Fruit fly (Drosophila melanogaster) whole organism, embryonic: ENCODE data around the gene CG3625.
A peak's percentile ranks its signal among the peaks of the same experiment; 100 is the strongest.

Experiments
- Atf3 ChIP-seq: fragments of 200-800 bp; sonication (Bioruptor generic); optimal IDR thresholded peaks from 3 replicates; lab custom pipeline; 2016; ENCODE audit warnings: missing biosample characterization, missing genetic modification characterization
- BEAF-32 ChIP-seq: fragments of 200-800 bp; sonication (Bioruptor generic); optimal IDR thresholded peaks from 3 replicates; lab custom pipeline; 2017; ENCODE audit warnings: missing biosample characterization, missing genetic modification characterization, mild to moderate bottlenecking, moderate library complexity, missing genetic modification reagents
- CG10979 ChIP-seq: fragments of 200-800 bp; sonication (Bioruptor generic); optimal IDR thresholded peaks from 2 replicates; lab custom pipeline; 2018; ENCODE audit warnings: missing biosample characterization, mild to moderate bottlenecking, missing genetic modification characterization, moderate library complexity
- CG11696 ChIP-seq: fragments of 200-800 bp; sonication (Bioruptor generic); IDR thresholded peaks from 2 replicates; pipeline ENCODE4 v1.3.6; 2022; ENCODE audit warnings: missing biosample characterization, missing genetic modification characterization
- CG1233 ChIP-seq: fragments of 200-800 bp; sonication (Bioruptor generic); optimal IDR thresholded peaks from 4 replicates; lab custom pipeline; 2018; ENCODE audit warnings: missing biosample characterization, mild to moderate bottlenecking, missing genetic modification characterization
- CG17829 ChIP-seq: fragments of 200-800 bp; optimal IDR thresholded peaks from 2 replicates; lab custom pipeline; 2019; ENCODE audit warnings: missing biosample characterization, mild to moderate bottlenecking, missing genetic modification characterization, moderate library complexity
- CG2712 ChIP-seq: fragments of 200-800 bp; optimal IDR thresholded peaks from 3 replicates; lab custom pipeline; 2019; ENCODE audit warnings: missing biosample characterization, mild to moderate bottlenecking, missing genetic modification characterization, moderate library complexity
- CG3407 ChIP-seq: fragments of 200-800 bp; sonication (Bioruptor generic); optimal IDR thresholded peaks from 2 replicates; lab custom pipeline; 2018; ENCODE audit warnings: missing biosample characterization, mild to moderate bottlenecking, missing genetic modification characterization
- CG34376 ChIP-seq: fragments of 200-800 bp; sonication (Bioruptor generic); optimal IDR thresholded peaks from 2 replicates; lab custom pipeline; 2018; ENCODE audit warnings: missing biosample characterization, mild to moderate bottlenecking, missing genetic modification characterization
- CG3847 ChIP-seq: fragments of 200-800 bp; sonication (Bioruptor generic); IDR thresholded peaks from 2 replicates; pipeline ENCODE4 v1.3.6; 2022; ENCODE audit warnings: missing biosample characterization, missing genetic modification characterization
- CG6254 ChIP-seq: fragments of 200-800 bp; sonication (Bioruptor generic); optimal IDR thresholded peaks from 3 replicates; lab custom pipeline; 2017; ENCODE audit warnings: mild to moderate bottlenecking, missing biosample characterization, missing genetic modification reagents, missing genetic modification characterization
- CG6689 ChIP-seq: fragments of 200-800 bp; sonication (Bioruptor generic); IDR thresholded peaks from 2 replicates; pipeline ENCODE4 v1.3.6; 2022; ENCODE audit warnings: missing biosample characterization, missing genetic modification characterization
- CG8359 ChIP-seq: fragments of 200-800 bp; sonication (Bioruptor generic); optimal IDR thresholded peaks from 2 replicates; lab custom pipeline; 2017; ENCODE audit warnings: missing biosample characterization, mild to moderate bottlenecking, missing genetic modification characterization, borderline replicate concordance
- D ChIP-seq, 2 experiments: fragments of 200-800 bp in 1 of 2; fragments of >200 bp in 1 of 2; sonication (Bioruptor generic) in 1 of 2; optimal IDR thresholded peaks; 2 replicates in 1 of 2; 3 replicates in 1 of 2; lab custom pipeline; 2017; ENCODE audit warnings: mild to moderate bottlenecking in 1 of 2, missing biosample characterization in 1 of 2, missing genetic modification characterization in 1 of 2, missing genetic modification reagents in 1 of 2
- Deaf1 ChIP-seq: fragments of 200-800 bp; optimal IDR thresholded peaks from 3 replicates; lab custom pipeline; 2019; ENCODE audit warnings: missing biosample characterization, mild to moderate bottlenecking, missing genetic modification characterization, moderate library complexity
- Dek ChIP-seq: fragments of 200-800 bp; sonication (Bioruptor generic); optimal IDR thresholded peaks from 3 replicates; lab custom pipeline; 2019; ENCODE audit warnings: missing biosample characterization, mild to moderate bottlenecking, missing genetic modification characterization, moderate library complexity
- GATAe ChIP-seq: fragments of 200-800 bp; sonication (Bioruptor generic); conservative IDR thresholded peaks from 2 replicates; pipeline ENCODE4 v1.3.6; 2022; ENCODE audit warnings: missing biosample characterization, missing genetic modification characterization
- HHEX ChIP-seq: fragments of 200-800 bp; sonication (Bioruptor generic); optimal IDR thresholded peaks from 3 replicates; lab custom pipeline; 2017; ENCODE audit warnings: missing biosample characterization, mild to moderate bottlenecking, missing genetic modification characterization, missing genetic modification reagents
- Hey ChIP-seq: fragments of 200-800 bp; sonication (Bioruptor generic); optimal IDR thresholded peaks from 3 replicates; lab custom pipeline; 2018; ENCODE audit warnings: missing biosample characterization, mild to moderate bottlenecking, missing genetic modification characterization
- Lpt ChIP-seq: fragments of >200 bp; optimal IDR thresholded peaks from 2 replicates; lab custom pipeline; 2018; ENCODE audit warnings: missing biosample characterization, missing genetic modification characterization
- MBD-R2 ChIP-seq: fragments of 200-800 bp; sonication (Bioruptor generic); IDR thresholded peaks from 2 replicates; pipeline ENCODE4 v1.3.6; 2022; ENCODE audit warnings: missing biosample characterization, missing genetic modification characterization
- Mad ChIP-seq: fragments of 200-800 bp; sonication (Bioruptor generic); optimal IDR thresholded peaks from 2 replicates; lab custom pipeline; 2016; ENCODE audit warnings: missing biosample characterization, missing genetic modification characterization
- Med ChIP-seq: fragments of 200-800 bp; sonication (Bioruptor generic); peaks from one replicate; lab custom pipeline; 2016; ENCODE audit warnings: missing biosample characterization, missing genetic modification characterization, mild to moderate bottlenecking, inconsistent platforms, moderate library complexity
- NK7.1 ChIP-seq: fragments of 200-800 bp; sonication (Bioruptor generic); optimal IDR thresholded peaks from 3 replicates; lab custom pipeline; 2016; ENCODE audit warnings: missing biosample characterization, missing genetic modification characterization
- Oli ChIP-seq: fragments of 200-800 bp; sonication (Bioruptor generic); optimal IDR thresholded peaks from 2 replicates; lab custom pipeline; 2018; ENCODE audit warnings: missing biosample characterization, mild to moderate bottlenecking, missing genetic modification characterization, moderate library complexity
- PHDP ChIP-seq: fragments of 200-800 bp; sonication (Bioruptor generic); optimal IDR thresholded peaks from 3 replicates; lab custom pipeline; 2018; ENCODE audit warnings: missing biosample characterization, mild to moderate bottlenecking, missing genetic modification characterization, moderate library complexity
- Ptx1 ChIP-seq: fragments of 200-800 bp; sonication (Bioruptor generic); IDR thresholded peaks from 2 replicates; pipeline ENCODE4 v1.3.6; 2022; ENCODE audit warnings: missing biosample characterization, missing genetic modification characterization
- abd-A ChIP-seq: fragments of 200-800 bp; sonication (Bioruptor generic); optimal IDR thresholded peaks from 3 replicates; lab custom pipeline; 2019; ENCODE audit warnings: missing biosample characterization, mild to moderate bottlenecking, missing genetic modification characterization, moderate library complexity
- caup ChIP-seq: fragments of 200-800 bp; sonication (Bioruptor generic); optimal IDR thresholded peaks from 3 replicates; lab custom pipeline; 2017; ENCODE audit warnings: missing biosample characterization, mild to moderate bottlenecking, missing genetic modification characterization, moderate library complexity; ENCODE audit not compliant: severe bottlenecking
- crol ChIP-seq: fragments of 200-800 bp; sonication (Bioruptor generic); IDR thresholded peaks from 2 replicates; pipeline ENCODE4 v1.3.6; 2022; ENCODE audit warnings: missing biosample characterization, missing genetic modification characterization
- cwo ChIP-seq: fragments of 200-800 bp; sonication (Bioruptor generic); optimal IDR thresholded peaks from 3 replicates; lab custom pipeline; 2017; ENCODE audit warnings: missing biosample characterization, missing genetic modification characterization, mild to moderate bottlenecking, moderate library complexity, missing genetic modification reagents
- en ChIP-seq: fragments of 200-800 bp; sonication (Bioruptor generic); optimal IDR thresholded peaks from 2 replicates; lab custom pipeline; 2016; ENCODE audit warnings: missing biosample characterization, missing genetic modification characterization
- exex ChIP-seq: fragments of 200-800 bp; sonication (Bioruptor generic); optimal IDR thresholded peaks from 4 replicates; lab custom pipeline; 2018; ENCODE audit warnings: missing biosample characterization, mild to moderate bottlenecking, missing genetic modification characterization, moderate library complexity
- fd3F ChIP-seq: fragments of 200-800 bp; sonication (Bioruptor generic); optimal IDR thresholded peaks from 2 replicates; lab custom pipeline; 2018; ENCODE audit warnings: missing biosample characterization, mild to moderate bottlenecking, missing genetic modification characterization, moderate library complexity
- ftz-f1 ChIP-seq: fragments of 200-800 bp; sonication (Bioruptor generic); optimal IDR thresholded peaks from 2 replicates; lab custom pipeline; 2016; ENCODE audit warnings: missing biosample characterization, missing genetic modification characterization
- grn ChIP-seq: fragments of 200-800 bp; sonication (Bioruptor generic); optimal IDR thresholded peaks from 3 replicates; lab custom pipeline; 2017; ENCODE audit warnings: missing biosample characterization, missing genetic modification characterization
- ind ChIP-seq: fragments of 200-800 bp; sonication (Bioruptor generic); optimal IDR thresholded peaks from 3 replicates; lab custom pipeline; 2016; ENCODE audit warnings: missing biosample characterization, missing genetic modification characterization
- ken ChIP-seq: fragments of 200-800 bp; sonication (Bioruptor generic); IDR thresholded peaks from 3 replicates; pipeline ENCODE4 v1.3.6; 2022; ENCODE audit warnings: missing biosample characterization, missing genetic modification characterization
- klu ChIP-seq: fragments of 200-800 bp; sonication (Bioruptor generic); IDR thresholded peaks from 2 replicates; pipeline ENCODE4 v1.3.6; 2022; ENCODE audit warnings: missing biosample characterization, missing genetic modification characterization
- pita ChIP-seq: fragments of 200-800 bp; sonication (Bioruptor generic); optimal IDR thresholded peaks from 2 replicates; lab custom pipeline; 2017; ENCODE audit warnings: missing biosample characterization, mild to moderate bottlenecking, missing genetic modification characterization
- pnt ChIP-seq: fragments of 200-800 bp; sonication (Bioruptor generic); optimal IDR thresholded peaks from 3 replicates; lab custom pipeline; 2016; ENCODE audit warnings: missing biosample characterization, missing genetic modification characterization
- prd ChIP-seq, 3 experiments: fragments of >200 bp in 2 of 3; fragments of 200-800 bp in 1 of 3; sonication (Bioruptor generic) in 1 of 3; optimal IDR thresholded peaks in 2 of 3; IDR thresholded peaks in 1 of 3; 2 replicates in 2 of 3; 3 replicates in 1 of 3; pipeline versions ENCODE4 v1.3.6 to Lab custom; 2017 to 2022; ENCODE audit warnings: missing biosample characterization in 1 of 3, missing genetic modification characterization in 1 of 3
- shn ChIP-seq: fragments of 200-800 bp; sonication (Bioruptor generic); optimal IDR thresholded peaks from 3 replicates; lab custom pipeline; 2016; ENCODE audit warnings: missing biosample characterization, missing genetic modification characterization
- slbo ChIP-seq: fragments of 200-800 bp; sonication (Bioruptor generic); IDR thresholded peaks from 2 replicates; pipeline ENCODE4 v1.3.6; 2022; ENCODE audit warnings: missing biosample characterization, missing genetic modification characterization
- tin ChIP-seq: fragments of 200-800 bp; sonication (Bioruptor generic); optimal IDR thresholded peaks from 3 replicates; lab custom pipeline; 2016; ENCODE audit warnings: missing biosample characterization, missing genetic modification characterization
- tio ChIP-seq: fragments of 200-800 bp; sonication (Bioruptor generic); optimal IDR thresholded peaks from 2 replicates; lab custom pipeline; 2017; ENCODE audit warnings: missing biosample characterization, missing genetic modification characterization, inconsistent platforms
- tup ChIP-seq: fragments of 200-800 bp; sonication (Bioruptor generic); optimal IDR thresholded peaks from 2 replicates; lab custom pipeline; 2016; ENCODE audit warnings: missing biosample characterization, mild to moderate bottlenecking, missing genetic modification characterization, moderate library complexity
- zen ChIP-seq: fragments of 200-800 bp; sonication (Bioruptor generic); optimal IDR thresholded peaks from 3 replicates; lab custom pipeline; 2018; ENCODE audit warnings: missing biosample characterization, mild to moderate bottlenecking, missing genetic modification characterization, moderate library complexity

CG3625 gene

dm6 chr2L:300877-301706, 9.5 kb upstream of the CG3625 start (continued):
- TF ChIP-seq ftz-f1 (GFP tag; lab: Kevin White, UChicago) (peak; percentile 12), CG17829 (no peak), MBD-R2 (GFP tag; lab: Robert Waterston, UW) (no peak), ken (0 out of 3 replicates have a peak, but pooled peaks have one; percentile 7), NK7.1 (no peak), cwo (peak; percentile 47), Med (GFP tag; lab: Kevin White, UChicago) (peak; percentile 71), ind (GFP tag; lab: Kevin White, UChicago) (no peak), D (optimal IDR thresholded peaks at IDR 0.05; lab: Kevin White, UChicago) (no peak), D (GFP tag; optimal IDR thresholded peaks at IDR 0.05; lab: Kevin White, UChicago) (no peak), CG1233 (GFP tag; lab: Kevin White, UChicago) (no peak), PHDP (no peak), HHEX (GFP tag; lab: Kevin White, UChicago) (no peak), Dek (tag; lab: Kevin White, UChicago) (no peak), caup (GFP tag; lab: Kevin White, UChicago) (no peak), GATAe (GFP tag; lab: Robert Waterston, UW) (peak; percentile 32; the same call in 1 of the 2 replicates), CG11696 (GFP tag; lab: Robert Waterston, UW) (peak; percentile 66), klu (GFP tag; lab: Robert Waterston, UW) (no peak), abd-A (tag; lab: Kevin White, UChicago) (no peak), CG6254 (no peak), pita (GFP tag; lab: Kevin White, UChicago) (no peak), CG3407 (GFP tag; lab: Kevin White, UChicago) (no peak), fd3F (GFP tag; lab: Kevin White, UChicago) (no peak), tio (GFP tag; lab: Kevin White, UChicago) (no peak), shn (GFP tag; lab: Kevin White, UChicago) (no peak), CG8359 (GFP tag; lab: Kevin White, UChicago) (no peak), CG2712 (no peak), Oli (tag; lab: Kevin White, UChicago) (no peak), CG34376 (GFP tag; lab: Kevin White, UChicago) (peak; percentile 91), Deaf1 (tag; lab: Kevin White, UChicago) (peak; percentile 67), BEAF-32 (GFP tag; lab: Kevin White, UChicago) (no peak), Ptx1 (GFP tag; lab: Robert Waterston, UW) (no peak), zen (no peak), tup (GFP tag; lab: Kevin White, UChicago) (no peak), Atf3 (GFP tag; lab: Kevin White, UChicago) (no peak), CG10979 (no peak), Lpt (GFP tag; lab: Kevin White, UChicago) (no peak), CG6689 (GFP tag; lab: Robert Waterston, UW) (no peak), CG3847 (GFP tag; lab: Robert Waterston, UW) (0 out of 2 replicates have a peak, but pooled peaks have one; percentile 9), Mad (GFP tag; lab: Kevin White, UChicago) (no peak), tin (GFP tag; lab: Kevin White, UChicago) (no peak), crol (GFP tag; lab: Robert Waterston, UW) (no peak), exex (tag; lab: Kevin White, UChicago) (peak; percentile 72), Hey (tag; lab: Kevin White, UChicago) (no peak), prd (optimal IDR thresholded peaks at IDR 0.05; lab: Kevin White, UChicago) (no peak), prd (GFP tag; IDR thresholded peaks at IDR 0.05; lab: Robert Waterston, UW) (no peak), en (GFP tag; lab: Kevin White, UChicago) (no peak), slbo (GFP tag; lab: Robert Waterston, UW) (peak; percentile 18; the same call in 1 of the 2 replicates), grn (GFP tag; lab: Kevin White, UChicago) (peak; percentile 93), pnt (GFP tag; lab: Kevin White, UChicago) (no peak)
